Worm (Caenorhabditis elegans) whole organism, L2 larva: Measurements from ENCODE around the gene T07A9.15.

Experiments
- ceh-16 ChIP-seq: fragments of 150-350 bp; optimal IDR thresholded peaks from 2 replicates; lab custom pipeline; 2014; ENCODE audit warnings: missing biosample characterization, missing genetic modification characterization
- elt-3 ChIP-seq: sonication (generic microtip); optimal IDR thresholded peaks from 2 replicates; lab custom pipeline; 2017; ENCODE audit warnings: missing biosample characterization, missing genetic modification characterization
- lsy-2 ChIP-seq, 2 experiments: fragments of 150-350 bp in 1 of 2; sonication (generic microtip) in 1 of 2; optimal IDR thresholded peaks; 2 replicates each; lab custom pipeline; 2014 to 2017; ENCODE audit warnings: missing biosample characterization in 2 of 2, missing genetic modification characterization in 2 of 2
- nhr-11 ChIP-seq: fragments of 150-350 bp; optimal IDR thresholded peaks from 2 replicates; lab custom pipeline; 2014; ENCODE audit warnings: missing biosample characterization, missing genetic modification characterization
- nhr-129 ChIP-seq: fragments of 150-350 bp; optimal IDR thresholded peaks from 2 replicates; lab custom pipeline; 2014; ENCODE audit warnings: missing biosample characterization, missing genetic modification characterization
- nhr-237 ChIP-seq: fragments of 150-350 bp; optimal IDR thresholded peaks from 2 replicates; lab custom pipeline; 2014; ENCODE audit warnings: missing biosample characterization, missing genetic modification characterization
- nhr-77 ChIP-seq: fragments of 150-350 bp; optimal IDR thresholded peaks from 2 replicates; lab custom pipeline; 2014; ENCODE audit warnings: missing biosample characterization, missing genetic modification characterization
- sma-3 ChIP-seq: sonication (generic microtip); optimal IDR thresholded peaks from 2 replicates; lab custom pipeline; 2016; ENCODE audit warnings: missing genetic modification reagents, missing genetic modification characterization, missing compliant biosample characterization
- unc-55 ChIP-seq: fragments of 150-350 bp; sonication (generic microtip); optimal IDR thresholded peaks from 3 replicates; lab custom pipeline; 2014; ENCODE audit warnings: missing biosample characterization, missing genetic modification reagents, missing genetic modification characterization

DNA sequence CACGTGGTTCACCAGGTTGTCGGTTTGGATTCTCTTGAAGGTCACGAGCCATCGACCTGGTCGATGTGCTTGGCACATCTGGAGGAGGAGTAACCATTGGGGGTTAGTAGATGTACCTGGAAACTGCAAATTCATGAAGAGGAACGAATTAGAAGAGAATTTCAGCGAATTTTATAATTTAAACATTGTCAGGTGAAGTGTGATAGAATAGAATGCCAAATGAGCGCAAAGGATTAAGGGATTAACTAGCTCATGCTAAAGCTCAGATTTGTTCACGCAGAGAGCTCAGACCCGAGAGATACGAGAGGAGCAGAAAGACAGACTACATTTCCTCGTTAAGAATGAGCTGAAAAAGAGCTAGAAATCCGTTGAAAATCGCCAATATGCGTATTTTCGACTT, 31.7 kb upstream of the T07A9.15 start, which contains the start of gene daf-18:
- no peak for TF ChIP-seq nhr-237 (tag; lab: Kevin White, UChicago)
- no peak for TF ChIP-seq ceh-16 (tag; lab: Kevin White, UChicago)
- no peak for TF ChIP-seq elt-3
- no peak for TF ChIP-seq sma-3
- no peak for TF ChIP-seq unc-55 (GFP tag; lab: Kevin White, UChicago)
- no peak for TF ChIP-seq lsy-2 (tag; optimal IDR thresholded peaks at IDR 0.05; lab: Kevin White, UChicago)
- TF ChIP-seq nhr-11 (tag; lab: Kevin White, UChicago), result no peak
- TF ChIP-seq nhr-129, result no peak
- no peak for TF ChIP-seq nhr-77 (tag; lab: Kevin White, UChicago)
